Worm (Caenorhabditis elegans) whole organism, L4 larva: Measurements from ENCODE around the gene F59G1.8.
A peak's percentile ranks its signal among the peaks of the same experiment; 100 is the strongest.

Source experiments
- D1046.2 ChIP-seq: fragments of 200-800 bp; sonication (Bioruptor generic); IDR thresholded peaks from 2 replicates; pipeline ENCODE4 v1.3.6; 2022; ENCODE audit warnings: missing genetic modification characterization, missing compliant biosample characterization
- F10B5.3 ChIP-seq: sonication (generic microtip); optimal IDR thresholded peaks from 2 replicates; lab custom pipeline; 2016; ENCODE audit warnings: mild to moderate bottlenecking, missing genetic modification characterization, missing compliant biosample characterization
- F26F4.8 ChIP-seq: fragments of 200-800 bp; sonication (Bioruptor generic); conservative IDR thresholded peaks from 2 replicates; pipeline ENCODE4 v1.3.6; 2022; ENCODE audit warnings: missing genetic modification characterization, missing compliant biosample characterization
- F44E2.7 ChIP-seq: fragments of 200-800 bp; sonication (Bioruptor generic); IDR thresholded peaks from 2 replicates; pipeline ENCODE4 v2.1.2; 2022; ENCODE audit warnings: missing genetic modification characterization, missing compliant biosample characterization
- F49E8.2 ChIP-seq: sonication (generic microtip); optimal IDR thresholded peaks from 2 replicates; lab custom pipeline; 2016; ENCODE audit warnings: missing compliant biosample characterization, mild to moderate bottlenecking, missing genetic modification characterization, borderline replicate concordance
- T20F7.1 ChIP-seq: fragments of 200-800 bp; sonication (Bioruptor generic); optimal IDR thresholded peaks from 2 replicates; lab custom pipeline; 2018; ENCODE audit warnings: mild to moderate bottlenecking, missing genetic modification characterization, missing compliant biosample characterization
- T26A8.4 ChIP-seq: fragments of 200-800 bp; sonication (Bioruptor generic); IDR thresholded peaks from 2 replicates; pipeline ENCODE4 v1.3.6; 2022; ENCODE audit warnings: missing genetic modification characterization, missing compliant biosample characterization
- Y105C5A.15 ChIP-seq: fragments of 200-800 bp; sonication (Bioruptor generic); IDR thresholded peaks from 2 replicates; pipeline ENCODE4 v1.3.6; 2022; ENCODE audit warnings: missing genetic modification characterization, missing compliant biosample characterization
- ZK337.2 ChIP-seq: fragments of 200-800 bp; sonication (Bioruptor generic); IDR thresholded peaks from 2 replicates; pipeline ENCODE4 v1.3.6; 2022; ENCODE audit warnings: missing genetic modification reagents, missing genetic modification characterization, missing compliant biosample characterization
- aha-1 ChIP-seq: fragments of 150-350 bp; peaks from one replicate; lab custom pipeline; 2014; ENCODE audit warnings: missing biosample characterization, missing genetic modification characterization
- aly-2 ChIP-seq: sonication (generic microtip); optimal IDR thresholded peaks from 2 replicates; lab custom pipeline; 2018; ENCODE audit warnings: missing biosample characterization, missing genetic modification characterization
- arid-1 ChIP-seq: fragments of 200-800 bp; sonication (Bioruptor generic); conservative IDR thresholded peaks from 2 replicates; pipeline ENCODE4 v1.3.6; 2022; ENCODE audit warnings: missing genetic modification reagents, missing genetic modification characterization, missing compliant biosample characterization
- ceh-62 ChIP-seq: sonication (generic microtip); optimal IDR thresholded peaks from 2 replicates; lab custom pipeline; 2017; ENCODE audit warnings: missing biosample characterization, missing genetic modification characterization
- daf-19 ChIP-seq: fragments of 200-800 bp; sonication (Bioruptor generic); conservative IDR thresholded peaks from 2 replicates; pipeline ENCODE4 v1.3.6; 2022; ENCODE audit warnings: missing genetic modification characterization, missing compliant biosample characterization
- dmd-6 ChIP-seq: fragments of 200-800 bp; sonication (Bioruptor generic); IDR thresholded peaks from 2 replicates; pipeline ENCODE4 v1.3.6; 2022; ENCODE audit warnings: missing genetic modification reagents, missing genetic modification characterization, missing compliant biosample characterization
- dmd-8 ChIP-seq: fragments of 200-800 bp; sonication (Bioruptor generic); IDR thresholded peaks from 2 replicates; pipeline ENCODE4 v1.3.6; 2022; ENCODE audit warnings: missing genetic modification characterization, missing compliant biosample characterization
- dmd-9 ChIP-seq: fragments of 200-800 bp; sonication (Bioruptor generic); IDR thresholded peaks from 2 replicates; pipeline ENCODE4 v1.3.6; 2022; ENCODE audit warnings: missing genetic modification reagents, missing genetic modification characterization, missing compliant biosample characterization
- duxl-1 ChIP-seq: sonication (generic microtip); optimal IDR thresholded peaks from 2 replicates; lab custom pipeline; 2016; ENCODE audit warnings: mild to moderate bottlenecking, missing genetic modification characterization, moderate library complexity, missing compliant biosample characterization; ENCODE audit not compliant: poor library complexity
- fkh-10 ChIP-seq: fragments of 150-350 bp; optimal IDR thresholded peaks from 2 replicates; lab custom pipeline; 2014; ENCODE audit warnings: missing biosample characterization, missing genetic modification reagents, missing genetic modification characterization
- gei-8 ChIP-seq: fragments of 200-800 bp; sonication (Bioruptor generic); optimal IDR thresholded peaks from 2 replicates; lab custom pipeline; 2018; ENCODE audit warnings: mild to moderate bottlenecking, missing genetic modification characterization, missing compliant biosample characterization
- hif-1 ChIP-seq, 2 experiments: sonication (generic microtip); optimal IDR thresholded peaks; 2 replicates each; lab custom pipeline; 2016 to 2017; ENCODE audit warnings: missing compliant biosample characterization in 2 of 2, missing genetic modification characterization in 2 of 2, missing genetic modification reagents in 2 of 2, missing genotype in 2 of 2, mild to moderate bottlenecking in 1 of 2
- hmg-1.1 ChIP-seq: fragments of 200-800 bp; sonication (Bioruptor generic); IDR thresholded peaks from 2 replicates; pipeline ENCODE4 v1.3.6; 2022; ENCODE audit warnings: missing genetic modification reagents, missing genetic modification characterization, missing compliant biosample characterization
- lim-7 ChIP-seq: fragments of 200-800 bp; sonication (Bioruptor generic); IDR thresholded peaks from 2 replicates; pipeline ENCODE4 v1.3.6; 2022; ENCODE audit warnings: missing genetic modification characterization, missing compliant biosample characterization
- lin-1 ChIP-seq: fragments of 200-800 bp; sonication (Bioruptor generic); IDR thresholded peaks from 2 replicates; pipeline ENCODE4 v1.3.6; 2022; ENCODE audit warnings: missing genetic modification reagents, missing genetic modification characterization, missing compliant biosample characterization
- lin-29 ChIP-seq: fragments of 200-800 bp; sonication (Bioruptor generic); IDR thresholded peaks from 2 replicates; pipeline ENCODE4 v1.3.6; 2022; ENCODE audit warnings: missing genetic modification reagents, missing genetic modification characterization, missing compliant biosample characterization
- lin-38 ChIP-seq: fragments of 200-800 bp; sonication (Bioruptor generic); IDR thresholded peaks from 2 replicates; pipeline ENCODE4 v1.3.6; 2022; ENCODE audit warnings: missing genetic modification reagents, missing genetic modification characterization, missing compliant biosample characterization
- lsy-2 ChIP-seq, 2 experiments: fragments of 150-350 bp in 1 of 2; sonication (generic microtip) in 1 of 2; optimal IDR thresholded peaks; 2 replicates each; lab custom pipeline; 2014 to 2017; ENCODE audit warnings: missing biosample characterization in 2 of 2, missing genetic modification characterization in 2 of 2
- mdt-29 ChIP-seq: fragments of 200-800 bp; sonication (Bioruptor generic); IDR thresholded peaks from 2 replicates; pipeline ENCODE4 v1.3.6; 2022; ENCODE audit warnings: missing genetic modification reagents, missing genetic modification characterization, missing compliant biosample characterization
- mep-1 ChIP-seq: fragments of 150-350 bp; sonication (generic microtip); optimal IDR thresholded peaks from 3 replicates; lab custom pipeline; 2014; ENCODE audit warnings: missing biosample characterization, missing genetic modification characterization
- mxl-3 ChIP-seq: fragments of 200-800 bp; sonication (Bioruptor generic); optimal IDR thresholded peaks from 2 replicates; lab custom pipeline; 2018; ENCODE audit warnings: mild to moderate bottlenecking, missing genetic modification characterization, missing compliant biosample characterization
- nhr-111 ChIP-seq: fragments of 200-800 bp; sonication (Bioruptor generic); optimal IDR thresholded peaks from 2 replicates; lab custom pipeline; 2018; ENCODE audit warnings: mild to moderate bottlenecking, missing genetic modification characterization, missing compliant biosample characterization
- nhr-25 ChIP-seq: sonication (generic microtip); optimal IDR thresholded peaks from 2 replicates; lab custom pipeline; 2017; ENCODE audit warnings: missing genetic modification characterization, mild to moderate bottlenecking, missing compliant biosample characterization, antibody characterized with exemption, moderate library complexity, borderline replicate concordance; ENCODE audit not compliant: insufficient read depth
- nhr-28 ChIP-seq: fragments of 150-350 bp; optimal IDR thresholded peaks from 2 replicates; lab custom pipeline; 2014; ENCODE audit warnings: missing biosample characterization, missing genetic modification characterization
- nhr-41 ChIP-seq: fragments of 200-800 bp; sonication (Bioruptor generic); IDR thresholded peaks from 2 replicates; pipeline ENCODE4 v1.3.6; 2022; ENCODE audit warnings: missing genetic modification reagents, missing genetic modification characterization, missing compliant biosample characterization
- nhr-42 ChIP-seq: fragments of 200-800 bp; sonication (Bioruptor generic); IDR thresholded peaks from 2 replicates; pipeline ENCODE4 v1.3.6; 2022; ENCODE audit warnings: missing genetic modification characterization, missing compliant biosample characterization
- nhr-77 ChIP-seq: fragments of 150-350 bp; optimal IDR thresholded peaks from 2 replicates; lab custom pipeline; 2014; ENCODE audit warnings: missing biosample characterization, missing genetic modification characterization
- pha-4 ChIP-seq, 2 experiments: fragments of 150-350 bp in 1 of 2; fragments of 200-800 bp in 1 of 2; sonication (Bioruptor generic) in 1 of 2; IDR thresholded peaks in 1 of 2; optimal IDR thresholded peaks in 1 of 2; 2 replicates each; pipeline versions ENCODE4 v1.3.6 to Lab custom; 2014 to 2022; ENCODE audit warnings: missing genetic modification characterization in 2 of 2, missing genetic modification reagents in 2 of 2, missing biosample characterization in 1 of 2, missing compliant biosample characterization in 1 of 2
- saeg-2 ChIP-seq: fragments of 200-800 bp; sonication (Bioruptor generic); IDR thresholded peaks from 2 replicates; pipeline ENCODE4 v1.3.6; 2022; ENCODE audit warnings: missing genetic modification reagents, missing genetic modification characterization, missing compliant biosample characterization
- sdz-12 ChIP-seq: fragments of 200-800 bp; sonication (Bioruptor generic); optimal IDR thresholded peaks from 2 replicates; lab custom pipeline; 2018; ENCODE audit warnings: mild to moderate bottlenecking, missing genetic modification characterization, missing compliant biosample characterization
- snpc-4 ChIP-seq: fragments of 150-350 bp; optimal IDR thresholded peaks from 2 replicates; lab custom pipeline; 2014; ENCODE audit warnings: missing biosample characterization, missing genetic modification characterization
- spr-1 ChIP-seq: sonication (generic microtip); optimal IDR thresholded peaks from 2 replicates; lab custom pipeline; 2016; ENCODE audit warnings: mild to moderate bottlenecking, missing genetic modification characterization, missing compliant biosample characterization
- tag-97 ChIP-seq: fragments of 200-800 bp; sonication (Bioruptor generic); IDR thresholded peaks from 2 replicates; pipeline ENCODE4 v1.3.6; 2022; ENCODE audit warnings: missing genetic modification characterization, missing compliant biosample characterization
- unc-130 ChIP-seq: sonication (generic microtip); optimal IDR thresholded peaks from 2 replicates; lab custom pipeline; 2016; ENCODE audit warnings: missing genetic modification reagents, missing genetic modification characterization, missing compliant biosample characterization
- unc-62 ChIP-seq, 3 experiments: fragments of 150-350 bp in 1 of 3; sonication (generic microtip); optimal IDR thresholded peaks in 2 of 3; peaks in 1 of 3; 1 replicate in 1 of 3; 2 replicates in 2 of 3; lab custom pipeline; 2014 to 2017; ENCODE audit warnings: missing biosample characterization in 3 of 3, missing genetic modification characterization in 3 of 3, missing genetic modification reagents in 3 of 3, missing genotype in 1 of 3
- vab-7 ChIP-seq: fragments of 200-800 bp; sonication (Bioruptor generic); IDR thresholded peaks from 2 replicates; pipeline ENCODE4 v1.3.6; 2022; ENCODE audit warnings: missing genetic modification reagents, missing genetic modification characterization, missing compliant biosample characterization
- zag-1 ChIP-seq: fragments of 150-350 bp; optimal IDR thresholded peaks from 2 replicates; lab custom pipeline; 2014; ENCODE audit warnings: missing biosample characterization, missing genetic modification characterization
- zfp-3 ChIP-seq: fragments of 200-800 bp; sonication (Bioruptor generic); conservative IDR thresholded peaks from 2 replicates; pipeline ENCODE4 v1.3.6; 2022; ENCODE audit warnings: missing genetic modification reagents, missing genetic modification characterization, missing compliant biosample characterization
- zip-11 ChIP-seq: fragments of 200-800 bp; sonication (Bioruptor generic); IDR thresholded peaks from 2 replicates; pipeline ENCODE4 v1.3.6; 2022; ENCODE audit warnings: missing genetic modification characterization, missing compliant biosample characterization

Gene F59G1.8

DNA sequence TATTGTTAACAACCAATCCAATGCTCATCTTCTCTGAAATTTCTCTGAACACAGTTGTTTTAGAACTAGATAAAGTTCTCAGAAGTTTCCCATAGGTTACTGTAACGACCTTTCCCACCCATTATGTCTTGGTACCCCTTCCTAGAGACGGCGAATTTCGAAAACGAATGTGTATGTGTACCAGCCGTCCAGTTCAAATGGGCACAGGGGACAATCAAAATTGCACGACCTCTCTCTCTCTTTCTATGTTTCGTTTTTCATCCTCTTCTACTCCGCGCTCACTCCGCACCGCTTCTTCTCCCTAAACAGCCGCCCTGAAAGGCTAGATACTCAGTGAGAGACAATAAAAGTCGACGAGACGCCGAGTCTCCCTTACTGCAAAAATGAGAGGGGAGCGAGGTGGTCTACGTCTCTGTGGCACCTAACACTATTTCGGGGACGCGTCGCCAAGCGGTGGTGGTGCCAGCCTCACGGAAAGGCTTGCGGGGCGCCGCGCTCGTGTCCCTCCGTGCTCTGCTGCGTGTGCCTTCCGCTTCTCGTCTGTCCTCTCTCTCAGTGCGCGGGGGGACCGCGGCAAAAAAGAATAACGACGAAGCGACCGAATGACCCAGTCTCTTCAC, 4.8 kb upstream of the F59G1.8 start (continued):
- no peak for TF ChIP-seq unc-130 (GFP tag; lab: Kevin White, UChicago)
- no peak for TF ChIP-seq tag-97 (GFP tag; lab: Robert Waterston, UW)
- TF ChIP-seq nhr-42 (GFP tag; lab: Robert Waterston, UW), result no peak
- TF ChIP-seq pha-4 (GFP tag; IDR thresholded peaks at IDR 0.05; lab: Robert Waterston, UW), result peak; percentile 61
- no peak for TF ChIP-seq pha-4 (tag; optimal IDR thresholded peaks at IDR 0.05; lab: Kevin White, UChicago)
- 0 out of 2 replicates have a peak, but pooled peaks have one; percentile 46 for TF ChIP-seq D1046.2 (GFP tag; lab: Robert Waterston, UW)
- peak; percentile 55 for TF ChIP-seq F10B5.3
- no peak for TF ChIP-seq ZK337.2
- TF ChIP-seq F44E2.7 (GFP tag; lab: Robert Waterston, UW), result no peak
- TF ChIP-seq lim-7 (GFP tag; lab: Robert Waterston, UW), result no peak
- peak; percentile 32 for TF ChIP-seq lin-38 (GFP tag; lab: Robert Waterston, UW)
- no peak for TF ChIP-seq nhr-25 (tag; lab: Kevin White, UChicago)
- TF ChIP-seq arid-1 (GFP tag; lab: Robert Waterston, UW), result 0 out of 2 replicates have a peak, but pooled peaks have one; percentile 43
- peak; percentile 83 for TF ChIP-seq hmg-1.1
- TF ChIP-seq gei-8, result no peak
- peak in 1 of 2 experiments; percentile 93 for TF ChIP-seq unc-62 (GFP tag; optimal IDR thresholded peaks at IDR 0.05 in 1 of 2; lab: Kevin White, UChicago)
- no peak for TF ChIP-seq unc-62 (tag; optimal IDR thresholded peaks at IDR 0.05; lab: Kevin White, UChicago)
- no peak for TF ChIP-seq duxl-1 (tag; lab: Kevin White, UChicago)
- TF ChIP-seq nhr-111 (GFP tag; lab: Kevin White, UChicago), result peak; percentile 45
- TF ChIP-seq sdz-12 (GFP tag; lab: Kevin White, UChicago), result no peak
- no peak for TF ChIP-seq T20F7.1 (GFP tag; lab: Kevin White, UChicago)
- peak; percentile 58 for TF ChIP-seq spr-1
- TF ChIP-seq zfp-3 (GFP tag; lab: Robert Waterston, UW), result no peak
- peak; percentile 65 for TF ChIP-seq mep-1 (tag; lab: Kevin White, UChicago)
- TF ChIP-seq mdt-29 (GFP tag; lab: Robert Waterston, UW), result no peak
- no peak for TF ChIP-seq dmd-8 (GFP tag; lab: Robert Waterston, UW)
- no peak for TF ChIP-seq daf-19
- no peak for TF ChIP-seq vab-7
- TF ChIP-seq nhr-77 (tag; lab: Kevin White, UChicago), result no peak
- no peak for TF ChIP-seq aha-1 (tag; lab: Kevin White, UChicago)
- 0 out of 2 replicates have a peak, but pooled peaks have one; percentile 43 for TF ChIP-seq lin-29
- TF ChIP-seq hif-1 (tag; optimal IDR thresholded peaks at IDR 0.05; lab: Kevin White, UChicago), result peak in 1 of 2 experiments; percentile 65
- TF ChIP-seq zip-11, result no peak
- no peak for TF ChIP-seq snpc-4 (tag; lab: Kevin White, UChicago)
- TF ChIP-seq zag-1 (tag; lab: Kevin White, UChicago), result no peak
- TF ChIP-seq nhr-28 (tag; lab: Kevin White, UChicago), result peak; percentile 36
- TF ChIP-seq ceh-62 (tag; lab: Kevin White, UChicago), result no peak
- no peak for TF ChIP-seq dmd-6 (GFP tag; lab: Robert Waterston, UW)
- TF ChIP-seq lsy-2 (tag; optimal IDR thresholded peaks at IDR 0.05; lab: Kevin White, UChicago), result peak in 1 of 2 experiments; percentile 15
- no peak for TF ChIP-seq dmd-9 (GFP tag; lab: Robert Waterston, UW)
- no peak for TF ChIP-seq F26F4.8 (GFP tag; lab: Robert Waterston, UW)
- TF ChIP-seq fkh-10, result no peak
- no peak for TF ChIP-seq Y105C5A.15 (GFP tag; lab: Robert Waterston, UW)
- TF ChIP-seq nhr-41 (GFP tag; lab: Robert Waterston, UW), result no peak
- TF ChIP-seq aly-2 (tag; lab: Kevin White, UChicago), result no peak
- TF ChIP-seq T26A8.4 (GFP tag; lab: Robert Waterston, UW), result peak; percentile 56; the same call in 1 of the 2 replicates
- TF ChIP-seq mxl-3 (GFP tag; lab: Kevin White, UChicago), result peak; percentile 47
- TF ChIP-seq F49E8.2 (tag; lab: Kevin White, UChicago), result no peak
- peak; percentile 68; the same call in 1 of the 2 replicates for TF ChIP-seq lin-1 (GFP tag; lab: Robert Waterston, UW)
- no peak for TF ChIP-seq saeg-2 (GFP tag; lab: Robert Waterston, UW)
